1 fruit fly cellular context compared by ENCODE assay signal in the genomic region with DNA sequence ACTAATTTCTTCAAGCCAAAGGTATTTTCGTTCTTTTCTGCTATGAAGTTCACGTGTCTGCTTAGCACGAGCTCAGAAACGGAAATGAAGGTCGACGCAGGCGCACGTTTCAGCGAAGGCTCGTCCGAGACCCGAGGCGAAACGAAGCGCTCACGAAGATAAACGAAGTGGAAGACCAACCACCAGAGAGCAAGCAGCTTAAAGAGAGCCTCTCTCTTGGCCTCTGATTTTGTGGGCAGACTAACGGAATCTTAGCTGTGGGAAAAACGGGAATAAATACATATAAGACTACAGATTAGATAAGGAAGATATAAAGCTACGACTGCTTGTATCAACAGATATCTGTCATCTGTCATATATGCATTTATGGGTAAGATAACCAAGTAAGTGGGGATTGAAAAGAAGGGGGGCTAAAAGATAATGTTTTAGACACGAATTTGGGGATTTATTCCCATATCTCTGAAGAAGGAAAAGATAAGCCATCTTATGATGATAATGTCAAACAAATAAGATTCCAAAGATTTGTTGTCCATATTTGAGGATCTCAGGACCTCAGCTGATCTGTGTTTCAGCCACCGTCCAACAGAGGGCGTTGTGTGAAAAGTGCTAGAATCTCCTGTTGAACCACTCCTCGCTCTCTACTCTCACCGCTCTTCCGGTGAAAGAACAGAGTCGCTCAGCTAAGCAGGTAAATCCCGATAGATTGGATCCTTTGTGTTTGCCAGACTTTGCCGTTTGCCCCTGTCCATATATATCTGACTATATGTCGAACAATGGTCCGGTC.
A peak's percentile ranks its signal among the peaks of the same experiment; 100 is the strongest.
TF ChIP-seq lines count a peak whose summit lies in the region.

A gene (minus strand): TSS at position 86 of the 784 bp plus-strand sequence.

TF ChIP-seq in whole organism, embryonic, 481 proteins besides CTCF, POLR2A, EP300 and RAD21 (continued from another document):
- TF ChIP-seq CG14965 (GFP tag; optimal IDR thresholded peaks at IDR 0.05; lab: Kevin White, UChicago; ENCODE audit: borderline replicate concordance) (peak; percentile 95), cato (GFP tag; optimal IDR thresholded peaks at IDR 0.05; lab: Kevin White, UChicago; ENCODE audit: borderline replicate concordance) (no peak), dmrt11E (tag; optimal IDR thresholded peaks at IDR 0.05; lab: Kevin White, UChicago) (no peak), CG1603 (tag; optimal IDR thresholded peaks at IDR 0.05; lab: Kevin White, UChicago) (no peak), CG16815 (GFP tag; optimal IDR thresholded peaks at IDR 0.05; lab: Kevin White, UChicago) (no peak), crp (GFP tag; optimal IDR thresholded peaks at IDR 0.05; lab: Kevin White, UChicago) (peak in 1 of 2 experiments; percentile 40), Deaf1 (tag; optimal IDR thresholded peaks at IDR 0.05; lab: Kevin White, UChicago) (peak; percentile 93), grn (GFP tag; optimal IDR thresholded peaks at IDR 0.05; lab: Kevin White, UChicago) (peak; percentile 34), sens-2 (GFP tag; IDR thresholded peaks at IDR 0.05; lab: Robert Waterston, UW) (no peak), Blimp-1 (GFP tag; optimal IDR thresholded peaks at IDR 0.05; lab: Kevin White, UChicago) (no peak), CG10979 (tag; optimal IDR thresholded peaks at IDR 0.05; lab: Kevin White, UChicago) (no peak), Kr (GFP tag; optimal IDR thresholded peaks at IDR 0.05; lab: Kevin White, UChicago) (peak; percentile 37)
